Worm (Caenorhabditis elegans) whole organism, late embryonic: ENCODE results near the gene K08F9.4.

Experiments used
- C38D4.7 ChIP-seq: fragments of 200-800 bp; sonication (Bioruptor generic); optimal IDR thresholded peaks from 2 replicates; lab custom pipeline; 2018; ENCODE audit warnings: mild to moderate bottlenecking, missing genetic modification characterization, moderate library complexity, missing compliant biosample characterization
- F13H6.1 ChIP-seq: sonication (generic microtip); optimal IDR thresholded peaks from 2 replicates; lab custom pipeline; 2016; ENCODE audit warnings: missing genetic modification characterization, missing compliant biosample characterization
- K02D7.2 ChIP-seq: sonication (generic microtip); optimal IDR thresholded peaks from 2 replicates; lab custom pipeline; 2017; ENCODE audit warnings: mild to moderate bottlenecking, missing genetic modification characterization, missing compliant biosample characterization
- Y22D7AL.16 ChIP-seq: sonication (generic microtip); optimal IDR thresholded peaks from 2 replicates; lab custom pipeline; 2016; ENCODE audit warnings: missing genetic modification characterization, missing compliant biosample characterization
- ceh-22 ChIP-seq: sonication (generic microtip); optimal IDR thresholded peaks from 2 replicates; lab custom pipeline; 2017; ENCODE audit warnings: missing biosample characterization, missing genetic modification characterization
- ceh-34 ChIP-seq: sonication (generic microtip); optimal IDR thresholded peaks from 2 replicates; lab custom pipeline; 2016; ENCODE audit warnings: mild to moderate bottlenecking, missing genetic modification characterization, missing compliant biosample characterization
- ceh-45 ChIP-seq: fragments of 200-800 bp; sonication (Bioruptor generic); IDR thresholded peaks from 2 replicates; pipeline ENCODE4 v1.3.6; 2022; ENCODE audit warnings: missing genetic modification reagents, missing genetic modification characterization, missing compliant biosample characterization
- ceh-48 ChIP-seq: sonication (generic microtip); optimal IDR thresholded peaks from 2 replicates; lab custom pipeline; 2016; ENCODE audit warnings: missing genetic modification characterization, inconsistent platforms, missing compliant biosample characterization
- ceh-9 ChIP-seq: sonication (generic microtip); optimal IDR thresholded peaks from 2 replicates; lab custom pipeline; 2016; ENCODE audit warnings: mild to moderate bottlenecking, missing genetic modification characterization, inconsistent platforms, missing compliant biosample characterization
- dve-1 ChIP-seq: sonication (generic microtip); optimal IDR thresholded peaks from 2 replicates; lab custom pipeline; 2017; ENCODE audit warnings: antibody characterized with exemption, mild to moderate bottlenecking, missing genetic modification characterization, missing compliant biosample characterization
- elt-2 ChIP-seq: sonication (generic microtip); optimal IDR thresholded peaks from 2 replicates; lab custom pipeline; 2016; ENCODE audit warnings: missing genetic modification reagents, missing genetic modification characterization, missing compliant biosample characterization
- eyg-1 ChIP-seq: sonication (generic microtip); optimal IDR thresholded peaks from 2 replicates; lab custom pipeline; 2016; ENCODE audit warnings: missing genotype, missing genetic modification characterization, missing compliant biosample characterization
- gmeb-2 ChIP-seq: sonication (generic microtip); optimal IDR thresholded peaks from 2 replicates; lab custom pipeline; 2016; ENCODE audit warnings: missing genetic modification characterization, inconsistent platforms, missing compliant biosample characterization
- hlh-13 ChIP-seq: fragments of 200-800 bp; sonication (Bioruptor generic); optimal IDR thresholded peaks from 2 replicates; lab custom pipeline; 2018; ENCODE audit warnings: mild to moderate bottlenecking, missing genetic modification characterization, missing compliant biosample characterization
- hlh-15 ChIP-seq: sonication (generic microtip); optimal IDR thresholded peaks from 2 replicates; lab custom pipeline; 2016; ENCODE audit warnings: missing genetic modification characterization, missing compliant biosample characterization
- lin-11 ChIP-seq: fragments of 200-800 bp; sonication (Bioruptor generic); optimal IDR thresholded peaks from 2 replicates; lab custom pipeline; 2018; ENCODE audit warnings: mild to moderate bottlenecking, missing genetic modification characterization, missing compliant biosample characterization
- madf-2 ChIP-seq: sonication (generic microtip); optimal IDR thresholded peaks from 2 replicates; lab custom pipeline; 2017; ENCODE audit warnings: missing genetic modification characterization, missing compliant biosample characterization
- mec-3 ChIP-seq: sonication (generic microtip); optimal IDR thresholded peaks from 2 replicates; lab custom pipeline; 2016; ENCODE audit warnings: borderline replicate concordance, missing genetic modification characterization, missing compliant biosample characterization
- nfya-1 ChIP-seq: sonication (generic microtip); optimal IDR thresholded peaks from 2 replicates; lab custom pipeline; 2017; ENCODE audit warnings: missing genetic modification characterization, mild to moderate bottlenecking, missing compliant biosample characterization, antibody characterized with exemption, moderate library complexity
- nhr-11 ChIP-seq: fragments of 150-350 bp; optimal IDR thresholded peaks from 2 replicates; lab custom pipeline; 2014; ENCODE audit warnings: missing biosample characterization, missing genetic modification characterization
- odd-2 ChIP-seq: sonication (generic microtip); optimal IDR thresholded peaks from 2 replicates; lab custom pipeline; 2017; ENCODE audit warnings: antibody characterized with exemption, mild to moderate bottlenecking, missing genetic modification characterization, missing compliant biosample characterization
- pag-3 ChIP-seq: sonication (generic microtip); optimal IDR thresholded peaks from 2 replicates; lab custom pipeline; 2016; ENCODE audit warnings: missing compliant biosample characterization, missing genetic modification characterization, borderline replicate concordance
- pha-4 ChIP-seq: fragments of 150-350 bp; optimal IDR thresholded peaks from 2 replicates; lab custom pipeline; 2018; ENCODE audit warnings: missing biosample characterization, missing genetic modification reagents, missing genetic modification characterization
- pqm-1 ChIP-seq: sonication (generic microtip); optimal IDR thresholded peaks from 2 replicates; lab custom pipeline; 2016; ENCODE audit warnings: missing genetic modification characterization, missing compliant biosample characterization
- pros-1 ChIP-seq: fragments of 150-350 bp; optimal IDR thresholded peaks from 2 replicates; lab custom pipeline; 2014; ENCODE audit warnings: missing biosample characterization, missing genetic modification reagents, missing genetic modification characterization
- rnt-1 ChIP-seq: sonication (generic microtip); optimal IDR thresholded peaks from 2 replicates; lab custom pipeline; 2016; ENCODE audit warnings: missing genetic modification characterization, missing compliant biosample characterization
- sdc-2 ChIP-seq: sonication (generic microtip); optimal IDR thresholded peaks from 2 replicates; lab custom pipeline; 2016; ENCODE audit warnings: missing genotype, missing genetic modification characterization, missing compliant biosample characterization
- syd-9 ChIP-seq: sonication (generic microtip); optimal IDR thresholded peaks from 2 replicates; lab custom pipeline; 2016; ENCODE audit warnings: mild to moderate bottlenecking, missing genetic modification characterization, moderate library complexity, missing compliant biosample characterization
- tbx-7 ChIP-seq: sonication (generic microtip); optimal IDR thresholded peaks from 2 replicates; lab custom pipeline; 2016; ENCODE audit warnings: missing genotype, missing genetic modification characterization, missing compliant biosample characterization
- unc-42 ChIP-seq: sonication (generic microtip); optimal IDR thresholded peaks from 2 replicates; lab custom pipeline; 2016; ENCODE audit warnings: missing genotype, missing genetic modification characterization, missing compliant biosample characterization
- zip-5 ChIP-seq: sonication (generic microtip); optimal IDR thresholded peaks from 2 replicates; lab custom pipeline; 2016; ENCODE audit warnings: missing genetic modification characterization, missing compliant biosample characterization
- ztf-16 ChIP-seq: sonication (generic microtip); optimal IDR thresholded peaks from 2 replicates; lab custom pipeline; 2017; ENCODE audit warnings: missing genetic modification characterization, missing compliant biosample characterization

The K08F9.4 gene

DNA sequence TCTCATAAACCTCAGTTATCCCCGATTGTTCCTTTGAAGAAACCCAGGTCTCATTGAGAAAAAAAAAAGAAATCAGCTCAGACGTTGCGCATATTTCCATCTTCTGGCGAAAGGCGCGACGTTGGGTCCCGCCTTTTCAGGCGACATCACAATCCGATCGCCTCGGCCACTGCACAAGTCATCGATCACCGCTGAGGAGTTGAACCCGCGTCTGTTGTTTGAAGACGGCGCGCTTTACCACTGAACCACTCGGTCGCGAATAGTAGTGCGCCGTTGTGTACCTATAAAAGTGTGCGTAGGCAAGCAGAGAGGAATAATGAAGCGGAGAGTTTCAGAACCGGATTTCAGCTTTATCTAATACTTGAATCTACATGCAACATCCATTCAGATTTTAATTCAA is 47.1 kb downstream of the K08F9.4 start, which contains the start of gene Y75B12B.11 (continued):
- TF ChIP-seq pros-1 (tag; lab: Kevin White, UChicago) (peak; percentile 47), lin-11 (tag; lab: Kevin White, UChicago) (peak; percentile 81), madf-2 (tag; lab: Kevin White, UChicago) (peak; percentile 85), rnt-1 (tag; lab: Kevin White, UChicago) (peak; percentile 76), ceh-48 (tag; lab: Kevin White, UChicago) (peak; percentile 74), ceh-9 (tag; lab: Kevin White, UChicago) (peak; percentile 68), pqm-1 (tag; lab: Kevin White, UChicago) (peak; percentile 84), elt-2 (tag; lab: Kevin White, UChicago) (peak; percentile 93), ceh-34 (tag; lab: Kevin White, UChicago) (peak; percentile 88), odd-2 (tag; lab: Kevin White, UChicago) (no peak), F13H6.1 (tag; lab: Kevin White, UChicago) (peak; percentile 81), Y22D7AL.16 (tag; lab: Kevin White, UChicago) (peak; percentile 77), dve-1 (tag; lab: Kevin White, UChicago) (peak; percentile 87), unc-42 (tag; lab: Kevin White, UChicago) (no peak), K02D7.2 (tag; lab: Kevin White, UChicago) (peak; percentile 85), mec-3 (tag; lab: Kevin White, UChicago) (peak; percentile 26)

DNA sequence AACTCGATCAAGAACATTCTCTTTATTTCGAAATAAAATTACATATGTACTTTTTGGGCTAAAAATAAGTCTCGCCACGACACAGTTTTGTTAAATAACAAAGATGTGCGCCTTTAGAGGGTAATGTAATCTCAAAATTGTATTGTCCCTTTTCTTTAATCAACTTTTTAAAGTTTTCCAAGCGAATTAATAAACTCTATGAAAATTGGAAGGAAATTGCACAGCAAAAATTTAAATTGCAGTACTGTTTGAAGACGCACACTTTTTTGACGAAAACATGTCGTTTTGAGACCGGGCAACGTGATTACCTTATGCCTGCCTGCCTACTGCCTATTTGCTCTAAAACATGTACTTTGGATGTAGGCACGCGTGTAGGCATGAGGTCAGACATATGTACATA is 48.2 kb downstream of the K08F9.4 start:
- TF ChIP-seq sdc-2 (tag; lab: Kevin White, UChicago) (no peak), pag-3 (no peak), nhr-11 (tag; lab: Kevin White, UChicago) (no peak), nfya-1 (tag; lab: Kevin White, UChicago) (no peak), eyg-1 (tag; lab: Kevin White, UChicago) (no peak)

DNA sequence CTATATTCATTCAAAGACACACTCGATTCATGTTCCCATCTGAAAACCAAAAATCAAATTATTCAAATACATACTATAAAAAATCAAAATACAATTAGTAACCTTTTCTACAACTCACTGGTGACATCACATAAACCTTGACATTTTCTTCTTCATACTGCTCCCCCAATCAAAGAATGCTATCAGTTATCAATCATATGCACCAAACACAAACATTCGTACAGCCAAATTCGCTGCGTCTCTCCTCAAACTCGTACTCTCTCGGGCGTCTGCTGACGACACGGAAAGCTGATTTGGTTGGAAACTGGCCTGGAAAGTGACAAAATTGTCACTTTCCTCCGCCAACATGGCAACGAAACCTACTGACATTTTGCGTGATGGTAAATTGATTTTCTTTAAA is 48.6 kb downstream of the K08F9.4 start, which contains the start of gene plc-2:
Gene plc-2 (plus strand): TSS at position 196 of the 400 bp plus-strand sequence.
- TF ChIP-seq C38D4.7 (GFP tag; lab: Kevin White, UChicago) (no peak), ceh-45 (no peak), zip-5 (no peak), gmeb-2 (tag; lab: Kevin White, UChicago) (no peak), elt-2 (tag; lab: Kevin White, UChicago) (no peak), ztf-16 (no peak), ceh-9 (tag; lab: Kevin White, UChicago) (no peak), tbx-7 (tag; lab: Kevin White, UChicago) (no peak)

DNA sequence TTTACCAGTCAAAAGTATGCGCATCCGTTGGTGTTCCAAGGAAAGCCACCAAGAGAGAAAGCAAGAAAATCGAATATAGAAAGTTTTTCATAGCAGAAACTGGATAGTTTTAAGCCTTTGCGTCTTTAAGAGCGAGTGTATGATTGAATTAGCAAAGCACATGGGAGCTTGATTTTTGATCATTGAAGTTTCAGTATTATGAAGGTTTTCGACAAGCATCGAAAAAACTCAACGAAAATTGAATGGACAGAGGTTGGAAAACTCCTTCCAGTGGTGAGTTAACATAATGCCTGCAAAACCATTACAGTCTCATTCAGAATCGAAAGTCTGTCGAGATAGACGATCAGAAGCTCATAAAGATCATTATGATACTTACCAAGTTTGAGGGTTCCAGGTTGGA is 50.1 kb downstream of the K08F9.4 start, which contains the start of gene Y75B12B.13:
Gene Y75B12B.13 (minus strand): TSS at position 101 of the 400 bp plus-strand sequence.
- TF ChIP-seq hlh-13 (GFP tag; lab: Kevin White, UChicago) = no peak
- TF ChIP-seq K02D7.2 (tag; lab: Kevin White, UChicago) = no peak
- no peak for TF ChIP-seq ceh-22 (tag; lab: Kevin White, UChicago)
- TF ChIP-seq lin-11 (tag; lab: Kevin White, UChicago) = no peak
- TF ChIP-seq syd-9 (tag; lab: Kevin White, UChicago) = no peak
- TF ChIP-seq pha-4 (tag; lab: Kevin White, UChicago) = no peak
- no peak for TF ChIP-seq hlh-15 (tag; lab: Kevin White, UChicago)
- TF ChIP-seq pqm-1 (tag; lab: Kevin White, UChicago) = no peak
